Fruit fly (Drosophila melanogaster): ENCODE results near the gene MED31.

MED31 gene

dm6 chr3R:4645457-4646082, 3.8 kb downstream of the MED31 start, which contains the start of the genes Dlip2 and rpk (continued):
- no peak for TF ChIP-seq trh (GFP tag; optimal IDR thresholded peaks at IDR 0.05)
- no peak for TF ChIP-seq Aef1 (GFP tag; IDR thresholded peaks at IDR 0.05)
- TF ChIP-seq sens (GFP tag) = peak; percentile 74
- peak; percentile 47 for TF ChIP-seq CG1603 (tag; optimal IDR thresholded peaks at IDR 0.05)
- peak; percentile 82 for TF ChIP-seq CG16813 (GFP tag; IDR thresholded peaks at IDR 0.05; ENCODE audit: partially characterized antibody)
- peak; percentile 31 for TF ChIP-seq CoRest (tag; optimal IDR thresholded peaks at IDR 0.05)
- no peak for TF ChIP-seq H15 (GFP tag; IDR thresholded peaks at IDR 0.05)
- TF ChIP-seq vvl (GFP tag; IDR thresholded peaks at IDR 0.05) = peak; percentile 79
- TF ChIP-seq ac (GFP tag; optimal IDR thresholded peaks at IDR 0.05) = no peak
- TF ChIP-seq CG4617 (GFP tag; optimal IDR thresholded peaks at IDR 0.05; ENCODE audit: borderline replicate concordance) = peak; percentile 38
- TF ChIP-seq Asciz (GFP tag; optimal IDR thresholded peaks at IDR 0.05) = no peak
- no peak for TF ChIP-seq CG8359 (GFP tag; optimal IDR thresholded peaks at IDR 0.05; ENCODE audit: borderline replicate concordance)
- TF ChIP-seq D19B (GFP tag; optimal IDR thresholded peaks at IDR 0.05) = no peak
- peak; percentile 77 for TF ChIP-seq CG17802 (tag; optimal IDR thresholded peaks at IDR 0.05)
- TF ChIP-seq knrl (GFP tag; IDR thresholded peaks at IDR 0.05; ENCODE audit: partially characterized antibody) = peak; percentile 89
- peak; percentile 91 for TF ChIP-seq unc-4 (GFP tag; IDR thresholded peaks at IDR 0.05; ENCODE audit: partially characterized antibody)
- TF ChIP-seq Ets97D (GFP tag; optimal IDR thresholded peaks at IDR 0.05) = peak; percentile 33
- peak; percentile 59 for TF ChIP-seq stwl (tag; optimal IDR thresholded peaks at IDR 0.05)
- TF ChIP-seq bcd (GFP tag; optimal IDR thresholded peaks at IDR 0.05) = no peak
- no peak for TF ChIP-seq CG1602 (GFP tag; optimal IDR thresholded peaks at IDR 0.05)
- peak; percentile 63 for TF ChIP-seq Sry-δ (GFP tag; optimal IDR thresholded peaks at IDR 0.05)
- TF ChIP-seq hbn (GFP tag; IDR thresholded peaks at IDR 0.05; ENCODE audit: partially characterized antibody) = peak; percentile 88
- TF ChIP-seq CG7745 (tag; optimal IDR thresholded peaks at IDR 0.05) = peak; percentile 81

DNA sequence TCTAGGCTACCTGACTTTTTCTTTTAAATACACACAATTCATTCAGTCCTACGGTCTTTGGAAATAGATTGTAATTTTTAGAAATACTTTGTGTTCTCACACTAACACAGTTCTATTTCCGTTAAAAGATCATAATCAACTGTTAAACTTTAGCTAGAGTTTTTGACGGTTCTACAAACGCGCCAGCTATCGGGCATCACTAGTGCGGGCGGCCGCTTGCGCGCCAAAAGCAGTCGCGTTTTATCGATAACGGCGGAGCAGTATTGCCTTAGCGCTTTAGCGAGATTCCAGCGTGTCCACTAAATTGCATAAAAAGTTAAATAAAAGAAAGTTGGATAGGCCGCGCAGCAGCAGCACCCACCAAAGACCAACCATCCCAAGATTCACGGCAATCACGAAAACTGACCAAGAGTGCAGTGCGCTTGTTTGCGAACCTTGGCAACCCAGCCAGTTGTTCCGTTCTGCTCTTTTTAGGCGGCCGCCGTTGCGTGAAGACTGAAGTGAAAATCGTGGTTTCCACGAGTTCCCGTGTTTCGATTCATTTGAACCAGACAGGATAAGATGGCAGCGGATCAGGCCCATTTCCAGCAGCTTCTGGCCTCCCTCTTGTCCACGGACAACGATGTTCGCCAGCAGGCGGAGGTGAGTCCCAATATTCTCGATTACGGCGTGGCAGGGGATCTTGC, 7.5 kb downstream of the MED31 start, which contains the start of gene Karybeta3:
TSS of gene Karybeta3 (plus strand) at position 51 of the 686 bp plus-strand sequence.
- TF ChIP-seq Opbp (GFP tag; IDR thresholded peaks at IDR 0.05; ENCODE audit: partially characterized antibody) (peak; percentile 73), tx (GFP tag; optimal IDR thresholded peaks at IDR 0.05) (peak; percentile 72), seq (GFP tag; IDR thresholded peaks at IDR 0.05) (peak; percentile 65), pfk (GFP tag; optimal IDR thresholded peaks at IDR 0.05) (peak; percentile 66), ken (GFP tag; IDR thresholded peaks at IDR 0.05) (peak; percentile 78; the same call in 2 of the 3 replicates), tna (GFP tag; IDR thresholded peaks at IDR 0.05; ENCODE audit: partially characterized antibody) (peak; percentile 39), Lhr (GFP tag; optimal IDR thresholded peaks at IDR 0.05) (peak; percentile 55), Dp (GFP tag; optimal IDR thresholded peaks at IDR 0.05) (peak; percentile 91), shn (GFP tag; optimal IDR thresholded peaks at IDR 0.05) (peak; percentile 79), PHDP (tag; optimal IDR thresholded peaks at IDR 0.05) (peak; percentile 70), ind (GFP tag; optimal IDR thresholded peaks at IDR 0.05) (peak; percentile 80), lmd (GFP tag; IDR thresholded peaks at IDR 0.05) (peak; percentile 64), jumu (GFP tag; optimal IDR thresholded peaks at IDR 0.05) (peak; percentile 86), CG18011 (GFP tag; optimal IDR thresholded peaks at IDR 0.05) (peak; percentile 78), tll (GFP tag; optimal IDR thresholded peaks at IDR 0.05) (no peak), zen2 (GFP tag; IDR thresholded peaks at IDR 0.05; ENCODE audit: partially characterized antibody) (no peak; the same call in 2 of the 3 replicates), CG14965 (GFP tag; optimal IDR thresholded peaks at IDR 0.05; ENCODE audit: borderline replicate concordance) (peak; percentile 35), tup (GFP tag; optimal IDR thresholded peaks at IDR 0.05) (peak; percentile 54), CG13296 (GFP tag; optimal IDR thresholded peaks at IDR 0.05) (peak; percentile 76), corto (GFP tag; optimal IDR thresholded peaks at IDR 0.05) (no peak), CG2120 (GFP tag; optimal IDR thresholded peaks at IDR 0.05) (peak; percentile 84), CG1603 (tag; optimal IDR thresholded peaks at IDR 0.05) (peak; percentile 84), Hey (tag; optimal IDR thresholded peaks at IDR 0.05) (no peak), Stat92E (GFP tag; optimal IDR thresholded peaks at IDR 0.05) (no peak), zen (tag; optimal IDR thresholded peaks at IDR 0.05) (no peak)
